Worm (Caenorhabditis elegans) whole organism, L3 larva: ENCODE measurements around the gene F56C9.10.
A peak's percentile ranks its signal among the peaks of the same experiment; 100 is the strongest.

ENCODE experiments used
- R02D3.7 ChIP-seq: fragments of 150-350 bp; optimal IDR thresholded peaks from 2 replicates; lab custom pipeline; 2014; ENCODE audit warnings: missing biosample characterization, missing genetic modification characterization
- ZK546.5 ChIP-seq: sonication (generic microtip); optimal IDR thresholded peaks from 2 replicates; lab custom pipeline; 2017; ENCODE audit warnings: missing biosample characterization, missing genetic modification characterization
- aly-2 ChIP-seq: fragments of 150-350 bp; optimal IDR thresholded peaks from 2 replicates; lab custom pipeline; 2014; ENCODE audit warnings: missing biosample characterization, missing genetic modification characterization
- ama-1 ChIP-seq: fragments of 150-350 bp; optimal IDR thresholded peaks from 2 replicates; lab custom pipeline; 2018
- ceh-16 ChIP-seq: sonication (generic microtip); optimal IDR thresholded peaks from 2 replicates; lab custom pipeline; 2017; ENCODE audit warnings: missing biosample characterization, missing genetic modification characterization
- ceh-28 ChIP-seq: fragments of 150-350 bp; optimal IDR thresholded peaks from 2 replicates; lab custom pipeline; 2014; ENCODE audit warnings: missing biosample characterization, missing genetic modification reagents, missing genetic modification characterization
- ceh-82 ChIP-seq: fragments of 150-350 bp; optimal IDR thresholded peaks from 2 replicates; lab custom pipeline; 2014; ENCODE audit warnings: missing biosample characterization, missing genetic modification characterization
- daf-12 ChIP-seq: fragments of 150-350 bp; optimal IDR thresholded peaks from 2 replicates; lab custom pipeline; 2014; ENCODE audit warnings: missing biosample characterization, missing genetic modification reagents, missing genetic modification characterization
- egl-27 ChIP-seq: sonication (generic microtip); optimal IDR thresholded peaks from 4 replicates; lab custom pipeline; 2017; ENCODE audit warnings: missing biosample characterization, missing genetic modification reagents, missing genetic modification characterization
- elt-1 ChIP-seq: fragments of 150-350 bp; optimal IDR thresholded peaks from 2 replicates; lab custom pipeline; 2014; ENCODE audit warnings: missing biosample characterization, missing genetic modification characterization
- elt-2 ChIP-seq: sonication (generic microtip); optimal IDR thresholded peaks from 2 replicates; lab custom pipeline; 2016; ENCODE audit warnings: missing genetic modification reagents, mild to moderate bottlenecking, missing genetic modification characterization, missing compliant biosample characterization
- elt-3 ChIP-seq, 3 experiments: fragments of 150-350 bp in 1 of 3; sonication (generic microtip) in 2 of 3; optimal IDR thresholded peaks; 2 replicates in 2 of 3; 4 replicates in 1 of 3; lab custom pipeline; 2014 to 2017; ENCODE audit warnings: missing biosample characterization in 3 of 3, missing genetic modification characterization in 3 of 3
- eor-1 ChIP-seq, 2 experiments: fragments of 150-350 bp; optimal IDR thresholded peaks; 2 replicates each; lab custom pipeline; 2014 to 2018; ENCODE audit warnings: missing biosample characterization in 2 of 2, missing genetic modification characterization in 2 of 2
- fkh-10 ChIP-seq: sonication (generic microtip); optimal IDR thresholded peaks from 2 replicates; lab custom pipeline; 2017; ENCODE audit warnings: missing biosample characterization, missing genetic modification reagents, missing genetic modification characterization
- fkh-2 ChIP-seq: fragments of 150-350 bp; optimal IDR thresholded peaks from 2 replicates; lab custom pipeline; 2014; ENCODE audit warnings: missing biosample characterization, missing genetic modification reagents, missing genetic modification characterization
- hmg-11 ChIP-seq: sonication (generic microtip); optimal IDR thresholded peaks from 2 replicates; lab custom pipeline; 2016; ENCODE audit warnings: missing genetic modification characterization, missing compliant biosample characterization
- lsy-12 ChIP-seq: sonication (generic microtip); optimal IDR thresholded peaks from 2 replicates; lab custom pipeline; 2016; ENCODE audit warnings: mild to moderate bottlenecking, missing genetic modification characterization, missing compliant biosample characterization
- mdl-1 ChIP-seq: fragments of 150-350 bp; optimal IDR thresholded peaks from 2 replicates; lab custom pipeline; 2014; ENCODE audit warnings: missing biosample characterization, missing genetic modification characterization
- mml-1 ChIP-seq: fragments of 150-350 bp; sonication (generic microtip); optimal IDR thresholded peaks from 3 replicates; lab custom pipeline; 2014; ENCODE audit warnings: missing biosample characterization, missing genetic modification characterization
- nfya-1 ChIP-seq: sonication (generic microtip); optimal IDR thresholded peaks from 2 replicates; lab custom pipeline; 2017; ENCODE audit warnings: missing genetic modification characterization, mild to moderate bottlenecking, missing compliant biosample characterization, antibody characterized with exemption, moderate library complexity; ENCODE audit not compliant: insufficient read depth
- nhr-11 ChIP-seq: fragments of 150-350 bp; optimal IDR thresholded peaks from 2 replicates; lab custom pipeline; 2014; ENCODE audit warnings: missing biosample characterization, missing genetic modification characterization
- nhr-23 ChIP-seq: fragments of 150-350 bp; optimal IDR thresholded peaks from 2 replicates; lab custom pipeline; 2014; ENCODE audit warnings: missing biosample characterization, missing genetic modification reagents, missing genetic modification characterization
- nhr-237 ChIP-seq: fragments of 150-350 bp; optimal IDR thresholded peaks from 2 replicates; lab custom pipeline; 2014; ENCODE audit warnings: missing biosample characterization, missing genetic modification characterization
- nhr-25 ChIP-seq: sonication (generic microtip); optimal IDR thresholded peaks from 2 replicates; lab custom pipeline; 2017; ENCODE audit warnings: missing biosample characterization, missing genetic modification characterization
- nhr-43 ChIP-seq: sonication (generic microtip); optimal IDR thresholded peaks from 2 replicates; lab custom pipeline; 2016; ENCODE audit warnings: mild to moderate bottlenecking, missing genetic modification characterization, missing compliant biosample characterization; ENCODE audit not compliant: poor library complexity, severe bottlenecking
- nhr-76 ChIP-seq: fragments of 150-350 bp; sonication (generic microtip); optimal IDR thresholded peaks from 5 replicates; lab custom pipeline; 2014; ENCODE audit warnings: missing biosample characterization, missing genetic modification characterization
- nhr-77 ChIP-seq: fragments of 150-350 bp; optimal IDR thresholded peaks from 2 replicates; lab custom pipeline; 2014; ENCODE audit warnings: missing biosample characterization, missing genetic modification characterization
- pha-4 ChIP-seq: fragments of 150-350 bp; optimal IDR thresholded peaks from 2 replicates; lab custom pipeline; 2014; ENCODE audit warnings: missing biosample characterization, missing genetic modification reagents, missing genetic modification characterization
- pqm-1 ChIP-seq: fragments of 150-350 bp; optimal IDR thresholded peaks from 2 replicates; lab custom pipeline; 2017; ENCODE audit warnings: missing biosample characterization, missing genetic modification characterization, inconsistent platforms
- sea-2 ChIP-seq: fragments of 150-350 bp; sonication (generic microtip); optimal IDR thresholded peaks from 4 replicates; lab custom pipeline; 2014; ENCODE audit warnings: missing biosample characterization, missing genetic modification reagents, missing genetic modification characterization
- snpc-4 ChIP-seq: fragments of 150-350 bp; optimal IDR thresholded peaks from 2 replicates; lab custom pipeline; 2014; ENCODE audit warnings: missing biosample characterization, missing genetic modification characterization
- tbx-2 ChIP-seq: sonication (generic microtip); optimal IDR thresholded peaks from 2 replicates; lab custom pipeline; 2016; ENCODE audit warnings: mild to moderate bottlenecking, missing genetic modification characterization, missing compliant biosample characterization
- unc-62 ChIP-seq: fragments of 150-350 bp; sonication (generic microtip); optimal IDR thresholded peaks from 4 replicates; lab custom pipeline; 2014; ENCODE audit warnings: missing biosample characterization, missing genetic modification reagents, missing genetic modification characterization
- zag-1 ChIP-seq: fragments of 150-350 bp; optimal IDR thresholded peaks from 2 replicates; lab custom pipeline; 2014; ENCODE audit warnings: missing biosample characterization, missing genetic modification characterization

Gene F56C9.10

ce11 chrIII:7304961-7305648, 30.0 kb downstream of the F56C9.10 start:
- TF ChIP-seq lsy-12 (tag; lab: Kevin White, UChicago): no peak
- peak; percentile 13 for TF ChIP-seq nfya-1 (tag; lab: Kevin White, UChicago)
- peak; percentile 79 for TF ChIP-seq nhr-23
- TF ChIP-seq nhr-43: peak; percentile 38
- peak in 1 of 3 experiments; percentile 55 for TF ChIP-seq elt-3 (tag; optimal IDR thresholded peaks at IDR 0.05; lab: Kevin White, UChicago)
- no peak for TF ChIP-seq nhr-237
- TF ChIP-seq fkh-10 (GFP tag; lab: Kevin White, UChicago): no peak
- no peak for TF ChIP-seq zag-1 (tag; lab: Kevin White, UChicago)
- peak; percentile 35 for TF ChIP-seq elt-1
- no peak for TF ChIP-seq hmg-11 (tag; lab: Kevin White, UChicago)
- TF ChIP-seq fkh-2 (tag; lab: Kevin White, UChicago): no peak
- no peak for TF ChIP-seq ZK546.5
- TF ChIP-seq egl-27 (tag; lab: Kevin White, UChicago): no peak

- TF ChIP-seq nhr-25 (peak; percentile 22), nhr-77 (tag; lab: Kevin White, UChicago) (no peak), daf-12 (tag; lab: Kevin White, UChicago) (no peak), elt-1 (peak; percentile 83)
- TF ChIP-seq, all 47 proteins: peak for 2
These were observed 33.4 kb downstream of the F56C9.10 start for ce11 chrIII:7301668-7302067.

ce11 chrIII:7300763-7301162, 34.4 kb downstream of the F56C9.10 start:
- TF ChIP-seq ceh-28 (tag; lab: Kevin White, UChicago) (no peak), fkh-2 (tag; lab: Kevin White, UChicago) (no peak), sea-2 (GFP tag; lab: Kevin White, UChicago) (no peak), pqm-1 (tag; lab: Kevin White, UChicago) (no peak), egl-27 (tag; lab: Kevin White, UChicago) (no peak), unc-62 (GFP tag; lab: Kevin White, UChicago) (no peak), lsy-12 (tag; lab: Kevin White, UChicago) (no peak), nhr-76 (tag; lab: Kevin White, UChicago) (no peak), ceh-82 (tag; lab: Kevin White, UChicago) (no peak), mml-1 (tag; lab: Kevin White, UChicago) (no peak)

- TF ChIP-seq nfya-1 (tag; lab: Kevin White, UChicago) (no peak), tbx-2 (tag; lab: Kevin White, UChicago) (no peak), aly-2 (tag; lab: Kevin White, UChicago) (no peak), mdl-1 (tag; lab: Kevin White, UChicago) (peak; percentile 11), elt-2 (tag; lab: Kevin White, UChicago) (no peak), nhr-77 (tag; lab: Kevin White, UChicago) (no peak), elt-1 (peak; percentile 94), nhr-23 (peak; percentile 81), nhr-25 (peak; percentile 89), nhr-43 (peak; percentile 67)
These were observed 34.9 kb downstream of the F56C9.10 start for ce11 chrIII:7300169-7300568.

- TF ChIP-seq elt-1 (no peak), nhr-25 (peak; percentile 48), nhr-23 (peak; percentile 41), snpc-4 (tag; lab: Kevin White, UChicago) (no peak), fkh-2 (tag; lab: Kevin White, UChicago) (no peak), unc-62 (GFP tag; lab: Kevin White, UChicago) (no peak), ceh-16 (tag; lab: Kevin White, UChicago) (no peak)
- TF ChIP-seq, all 47 proteins: peak for 2
These were observed 35.6 kb downstream of the F56C9.10 start, which contains the start of the genes B0361.14 and B0361.9 for ce11 chrIII:7299466-7299865. TSS of gene B0361.14 (minus strand) at chrIII:7299531. TSS of gene B0361.9 (minus strand) at chrIII:7299631.

ce11 chrIII:7298045-7298444, 37.1 kb downstream of the F56C9.10 start:
- TF ChIP-seq ama-1 (lab: Kevin White, UChicago): peak; percentile 41
- peak; percentile 9 for TF ChIP-seq nhr-23
- TF ChIP-seq tbx-2 (tag; lab: Kevin White, UChicago): no peak
- TF ChIP-seq nhr-11 (tag; lab: Kevin White, UChicago): no peak
- TF ChIP-seq nhr-237: no peak
- peak; percentile 52 for TF ChIP-seq nhr-25
- TF ChIP-seq elt-1: peak; percentile 58
- TF ChIP-seq R02D3.7 (tag; lab: Kevin White, UChicago): no peak
- TF ChIP-seq eor-1 (tag; optimal IDR thresholded peaks at IDR 0.05; lab: Kevin White, UChicago): no peak
- TF ChIP-seq mml-1 (tag; lab: Kevin White, UChicago): no peak
- no peak for TF ChIP-seq nhr-77 (tag; lab: Kevin White, UChicago)
- TF ChIP-seq pha-4 (tag; lab: Kevin White, UChicago): no peak
